Fruit fly (Drosophila melanogaster) whole organism, embryonic: ENCODE results near the gene mRpL20.

Experiments used
- ATbp ChIP-seq: fragments of 200-800 bp; sonication (Bioruptor generic); optimal IDR thresholded peaks from 2 replicates; lab custom pipeline; 2017; ENCODE audit warnings: missing biosample characterization, mild to moderate bottlenecking, missing genetic modification characterization, missing genetic modification reagents
- Awh ChIP-seq: fragments of 200-800 bp; sonication (Bioruptor generic); IDR thresholded peaks from 2 replicates; pipeline ENCODE4, ENCODE4 v1.3.6; 2022; ENCODE audit warnings: missing biosample characterization, missing genetic modification characterization
- BEAF-32 ChIP-seq: fragments of 200-800 bp; sonication (Bioruptor generic); optimal IDR thresholded peaks from 3 replicates; lab custom pipeline; 2017; ENCODE audit warnings: missing biosample characterization, missing genetic modification characterization, mild to moderate bottlenecking, moderate library complexity, missing genetic modification reagents
- Bdp1 ChIP-seq: fragments of 200-800 bp; sonication (Bioruptor generic); optimal IDR thresholded peaks from 3 replicates; lab custom pipeline; 2016; ENCODE audit warnings: missing biosample characterization, missing genetic modification characterization
- CG10462 ChIP-seq: fragments of 200-800 bp; sonication (Bioruptor generic); optimal IDR thresholded peaks from 2 replicates; lab custom pipeline; 2016; ENCODE audit warnings: missing biosample characterization, missing genetic modification characterization
- CG11085 ChIP-seq: fragments of 200-800 bp; sonication (Bioruptor generic); IDR thresholded peaks from 2 replicates; pipeline ENCODE4 v1.3.6; 2022; ENCODE audit warnings: missing biosample characterization, missing genetic modification characterization
- CG11398 ChIP-seq: fragments of 200-800 bp; sonication (Bioruptor generic); optimal IDR thresholded peaks from 2 replicates; lab custom pipeline; 2016; ENCODE audit warnings: missing biosample characterization, missing genetic modification characterization
- CG1233 ChIP-seq: fragments of 200-800 bp; sonication (Bioruptor generic); optimal IDR thresholded peaks from 4 replicates; lab custom pipeline; 2018; ENCODE audit warnings: missing biosample characterization, mild to moderate bottlenecking, missing genetic modification characterization
- CG13296 ChIP-seq: fragments of 200-800 bp; sonication (Bioruptor generic); optimal IDR thresholded peaks from 3 replicates; lab custom pipeline; 2018; ENCODE audit warnings: missing biosample characterization, mild to moderate bottlenecking, missing genetic modification characterization
- CG3838 ChIP-seq: fragments of 200-800 bp; sonication (Bioruptor generic); optimal IDR thresholded peaks from 3 replicates; lab custom pipeline; 2016; ENCODE audit warnings: missing biosample characterization, missing genetic modification characterization
- CG4854 ChIP-seq: fragments of 200-800 bp; sonication (Bioruptor generic); optimal IDR thresholded peaks from 2 replicates; lab custom pipeline; 2016; ENCODE audit warnings: missing biosample characterization, missing genetic modification characterization, inconsistent platforms
- CG6175 ChIP-seq: fragments of 200-800 bp; sonication (Bioruptor generic); IDR thresholded peaks from 3 replicates; pipeline ENCODE4 v1.3.6; 2022; ENCODE audit warnings: missing biosample characterization, missing genetic modification characterization
- CG6254 ChIP-seq: fragments of 200-800 bp; sonication (Bioruptor generic); optimal IDR thresholded peaks from 3 replicates; lab custom pipeline; 2017; ENCODE audit warnings: mild to moderate bottlenecking, missing biosample characterization, missing genetic modification reagents, missing genetic modification characterization
- CG6854 ChIP-seq: fragments of 200-800 bp; sonication (Bioruptor generic); optimal IDR thresholded peaks from 3 replicates; lab custom pipeline; 2017; ENCODE audit warnings: missing biosample characterization, mild to moderate bottlenecking, missing genetic modification characterization
- CG7839 ChIP-seq: fragments of 200-800 bp; sonication (Bioruptor generic); optimal IDR thresholded peaks from 3 replicates; lab custom pipeline; 2018; ENCODE audit warnings: missing biosample characterization, mild to moderate bottlenecking, missing genetic modification characterization, moderate library complexity
- CG9876 ChIP-seq: fragments of 200-800 bp; sonication (Bioruptor generic); optimal IDR thresholded peaks from 2 replicates; lab custom pipeline; 2016; ENCODE audit warnings: missing biosample characterization, missing genetic modification characterization
- Chrac-16 ChIP-seq: fragments of 200-800 bp; sonication (Bioruptor generic); optimal IDR thresholded peaks from 3 replicates; lab custom pipeline; 2016; ENCODE audit warnings: missing biosample characterization, missing genetic modification characterization
- Dad ChIP-seq: fragments of 200-800 bp; sonication (Bioruptor generic); optimal IDR thresholded peaks from 3 replicates; lab custom pipeline; 2016; ENCODE audit warnings: missing biosample characterization, missing genetic modification characterization
- Dbx ChIP-seq: fragments of 200-800 bp; sonication (Bioruptor generic); IDR thresholded peaks from 3 replicates; pipeline ENCODE4 v1.3.6; 2022; ENCODE audit warnings: missing biosample characterization, missing genetic modification characterization
- Dip3 ChIP-seq: fragments of 200-800 bp; sonication (Bioruptor generic); optimal IDR thresholded peaks from 3 replicates; lab custom pipeline; 2016; ENCODE audit warnings: missing biosample characterization, missing genetic modification characterization
- HmgD ChIP-seq: fragments of 200-800 bp; sonication (Bioruptor generic); optimal IDR thresholded peaks from 3 replicates; lab custom pipeline; 2016; ENCODE audit warnings: missing biosample characterization, missing genetic modification characterization
- MTF-1 ChIP-seq: fragments of 200-800 bp; sonication (Bioruptor generic); optimal IDR thresholded peaks from 2 replicates; lab custom pipeline; 2018; ENCODE audit warnings: missing biosample characterization, mild to moderate bottlenecking, missing genetic modification characterization, borderline replicate concordance
- Optix ChIP-seq: fragments of 200-800 bp; sonication (Bioruptor generic); IDR thresholded peaks from 3 replicates; pipeline ENCODE4 v1.3.6; 2022; ENCODE audit warnings: missing biosample characterization, missing genetic modification characterization
- Ravus ChIP-seq: fragments of 200-800 bp; sonication (Bioruptor generic); IDR thresholded peaks from 2 replicates; pipeline ENCODE4 v1.3.6; 2022; ENCODE audit warnings: missing biosample characterization, missing genetic modification characterization
- Six4 ChIP-seq: fragments of 200-800 bp; sonication (Bioruptor generic); optimal IDR thresholded peaks from 2 replicates; lab custom pipeline; 2016; ENCODE audit warnings: missing biosample characterization, missing genetic modification characterization
- YL-1 ChIP-seq: fragments of 200-800 bp; sonication (Bioruptor generic); optimal IDR thresholded peaks from 3 replicates; lab custom pipeline; 2017; ENCODE audit warnings: missing biosample characterization, mild to moderate bottlenecking, missing genetic modification characterization
- ap ChIP-seq: fragments of 200-800 bp; sonication (Bioruptor generic); IDR thresholded peaks from 2 replicates; pipeline ENCODE4 v1.3.6; 2022; ENCODE audit warnings: missing biosample characterization, missing genetic modification characterization
- bab2 ChIP-seq: fragments of 200-800 bp; sonication (Bioruptor generic); optimal IDR thresholded peaks from 2 replicates; lab custom pipeline; 2016; ENCODE audit warnings: missing biosample characterization, missing genetic modification characterization
- br ChIP-seq: fragments of >200 bp; optimal IDR thresholded peaks from 2 replicates; lab custom pipeline; 2017
- caup ChIP-seq: fragments of 200-800 bp; sonication (Bioruptor generic); optimal IDR thresholded peaks from 3 replicates; lab custom pipeline; 2017; ENCODE audit warnings: missing biosample characterization, mild to moderate bottlenecking, missing genetic modification characterization, moderate library complexity; ENCODE audit not compliant: severe bottlenecking
- corto ChIP-seq: fragments of 200-800 bp; sonication (Bioruptor generic); optimal IDR thresholded peaks from 2 replicates; lab custom pipeline; 2016; ENCODE audit warnings: missing biosample characterization, mild to moderate bottlenecking, missing genetic modification characterization, moderate library complexity
- cwo ChIP-seq: fragments of 200-800 bp; sonication (Bioruptor generic); optimal IDR thresholded peaks from 3 replicates; lab custom pipeline; 2017; ENCODE audit warnings: missing biosample characterization, missing genetic modification characterization, mild to moderate bottlenecking, moderate library complexity, missing genetic modification reagents
- danr ChIP-seq: fragments of 200-800 bp; sonication (Bioruptor generic); IDR thresholded peaks from 2 replicates; pipeline ENCODE4 v1.3.6; 2022; ENCODE audit warnings: missing biosample characterization, missing genetic modification characterization
- dmrt11E ChIP-seq: fragments of 200-800 bp; sonication (Bioruptor generic); optimal IDR thresholded peaks from 3 replicates; lab custom pipeline; 2018; ENCODE audit warnings: missing biosample characterization, mild to moderate bottlenecking, missing genetic modification characterization, moderate library complexity
- dpn ChIP-seq, 2 experiments: fragments of 200-800 bp; sonication (Bioruptor generic); optimal IDR thresholded peaks; 3 replicates each; lab custom pipeline; 2016; ENCODE audit warnings: missing biosample characterization in 2 of 2, missing genetic modification characterization in 2 of 2
- gsb-n ChIP-seq: fragments of 200-800 bp; sonication (Bioruptor generic); optimal IDR thresholded peaks from 3 replicates; lab custom pipeline; 2018; ENCODE audit warnings: missing biosample characterization, mild to moderate bottlenecking, missing genetic modification characterization
- knrl ChIP-seq: fragments of 200-800 bp; sonication (Bioruptor generic); IDR thresholded peaks from 3 replicates; pipeline ENCODE4 v1.3.6; 2022; ENCODE audit warnings: missing biosample characterization, missing genetic modification characterization; ENCODE audit not compliant: partially characterized antibody
- lola ChIP-seq, 3 experiments: fragments of >200 bp in 2 of 3; fragments of 200-800 bp in 1 of 3; sonication (Bioruptor generic) in 1 of 3; optimal IDR thresholded peaks; 2 replicates each; lab custom pipeline; 2017 to 2019; ENCODE audit warnings: missing biosample characterization in 3 of 3, missing genetic modification characterization in 3 of 3, mild to moderate bottlenecking in 1 of 3, moderate library complexity in 1 of 3
- odd ChIP-seq: fragments of 200-800 bp; sonication (Bioruptor generic); optimal IDR thresholded peaks from 2 replicates; lab custom pipeline; 2017; ENCODE audit warnings: missing biosample characterization, mild to moderate bottlenecking, missing genetic modification characterization
- pan ChIP-seq, 4 experiments: fragments of >200 bp in 3 of 4; fragments of 200-800 bp in 1 of 4; sonication (Bioruptor generic) in 1 of 4; optimal IDR thresholded peaks in 3 of 4; IDR thresholded peaks in 1 of 4; 2 replicates each; pipeline versions ENCODE4 v1.3.6 to Lab custom; 2017 to 2022; ENCODE audit warnings: missing biosample characterization in 2 of 4, missing genetic modification characterization in 2 of 4, mixed read lengths in 1 of 4
- ro ChIP-seq: fragments of 200-800 bp; sonication (Bioruptor generic); IDR thresholded peaks from 2 replicates; pipeline ENCODE4 v1.3.6; 2022; ENCODE audit warnings: missing biosample characterization, missing genetic modification characterization
- salm ChIP-seq: fragments of 200-800 bp; sonication (Bioruptor generic); optimal IDR thresholded peaks from 2 replicates; lab custom pipeline; 2018; ENCODE audit warnings: missing biosample characterization, mild to moderate bottlenecking, missing genetic modification characterization
- seq ChIP-seq: fragments of 200-800 bp; sonication (Bioruptor generic); IDR thresholded peaks from 2 replicates; pipeline ENCODE4 v1.3.6; 2022; ENCODE audit warnings: missing biosample characterization, missing genetic modification characterization
- sima ChIP-seq: fragments of 200-800 bp; sonication (Bioruptor generic); optimal IDR thresholded peaks from 2 replicates; lab custom pipeline; 2016; ENCODE audit warnings: missing biosample characterization, missing genetic modification characterization
- sug ChIP-seq: fragments of 200-800 bp; optimal IDR thresholded peaks from 2 replicates; lab custom pipeline; 2019; ENCODE audit warnings: missing biosample characterization, mild to moderate bottlenecking, missing genetic modification characterization, moderate library complexity
- zfh1 ChIP-seq: fragments of 200-800 bp; sonication (Bioruptor generic); IDR thresholded peaks from 3 replicates; pipeline ENCODE4 v1.3.6; 2022; ENCODE audit warnings: missing biosample characterization, missing genetic modification characterization

mRpL20 gene

DNA sequence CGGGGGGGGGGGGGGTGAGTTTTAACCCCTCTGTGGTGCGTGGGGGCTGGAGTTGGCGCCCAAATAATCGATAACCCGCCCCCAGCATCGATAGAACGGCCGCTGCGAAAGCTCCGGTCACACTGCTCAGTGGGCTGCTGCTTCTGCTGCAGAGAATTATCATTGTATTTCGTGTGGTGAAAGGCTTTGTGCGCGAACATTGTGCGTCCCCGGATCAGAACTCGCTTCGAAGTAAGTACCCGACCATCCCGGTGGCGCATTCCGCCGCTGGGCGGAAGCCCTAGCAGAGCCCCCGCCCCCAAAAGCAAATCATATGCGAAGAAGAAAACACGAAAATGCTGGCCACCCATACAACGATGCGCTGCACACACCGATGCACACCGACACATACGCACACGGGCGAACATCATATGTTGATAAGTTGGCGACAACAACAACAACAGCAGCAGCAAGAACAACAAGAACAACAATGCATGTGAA is 26.7 kb upstream of the mRpL20 start, which contains the start of gene Syx13 (continued):
- no peak for TF ChIP-seq CG11085 (GFP tag; lab: Robert Waterston, UW)

DNA sequence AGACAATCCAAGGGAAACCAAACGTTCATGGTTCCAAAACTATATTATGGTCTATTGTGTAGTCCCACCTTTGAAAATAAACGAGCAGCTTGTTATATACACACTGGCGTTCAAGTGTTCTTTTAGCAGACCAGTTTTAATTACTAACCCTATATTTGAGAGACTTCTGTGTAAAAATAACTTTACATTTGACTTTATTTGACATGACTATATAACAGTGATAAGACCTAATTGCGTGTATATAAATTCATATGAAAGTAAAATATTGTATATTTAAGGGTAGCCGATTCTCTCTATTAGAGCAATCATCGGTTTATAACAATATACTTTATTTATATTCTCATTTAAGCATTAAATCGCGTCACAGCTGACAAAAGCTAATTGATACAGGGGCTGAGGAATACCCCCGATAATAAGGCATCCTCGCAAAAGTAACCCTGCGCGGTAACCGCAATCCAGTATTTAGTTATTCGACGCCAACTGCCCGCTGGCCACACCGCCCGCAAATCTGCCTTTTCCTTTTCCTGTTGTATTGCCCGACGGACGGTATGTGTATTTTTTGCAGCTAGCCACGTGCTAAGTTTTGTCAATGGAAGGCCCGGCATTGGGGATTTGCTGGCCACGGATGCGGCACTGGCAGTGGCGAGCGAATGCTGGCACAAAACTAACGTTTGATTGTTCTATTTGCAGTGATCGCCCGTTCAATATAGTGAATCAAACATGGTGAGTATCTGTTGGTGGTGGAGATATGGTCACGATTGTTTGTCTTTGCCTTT is 23.8 kb upstream of the mRpL20 start, which contains the start of gene RpS4:
TSS of gene RpS4 (plus strand) at position 465 of the 776 bp plus-strand sequence.
- TF ChIP-seq lola (GFP tag; optimal IDR thresholded peaks at IDR 0.05; lab: Kevin White, UChicago) (peak in 1 of 3 experiments; percentile 40), bab2 (GFP tag; lab: Kevin White, UChicago) (peak; percentile 63), sima (GFP tag; lab: Kevin White, UChicago) (peak; percentile 80), gsb-n (peak; percentile 84), CG7839 (tag; lab: Kevin White, UChicago) (peak; percentile 80), CG1233 (peak; percentile 95), CG3838 (GFP tag; lab: Kevin White, UChicago) (peak; percentile 30), CG6175 (GFP tag; lab: Robert Waterston, UW) (peak; percentile 77), CG11398 (GFP tag; lab: Kevin White, UChicago) (peak; percentile 82), dmrt11E (tag; lab: Kevin White, UChicago) (peak; percentile 78), CG9876 (peak; percentile 88), MTF-1 (GFP tag; lab: Kevin White, UChicago) (peak; percentile 98), br (lab: Kevin White, UChicago) (no peak), CG10462 (peak; percentile 31), caup (GFP tag; lab: Kevin White, UChicago) (peak; percentile 98), corto (no peak), knrl (peak; percentile 46; the same call in 1 of the 3 replicates), pan (optimal IDR thresholded peaks at IDR 0.05; lab: Kevin White, UChicago) (no peak), pan (GFP tag; optimal IDR thresholded peaks at IDR 0.05 in 1 of 2, IDR thresholded peaks at IDR 0.05 in 1 of 2) (peak in 1 of 2 experiments; percentile 85), ATbp (GFP tag; lab: Kevin White, UChicago) (peak; percentile 94), Chrac-16 (GFP tag; lab: Kevin White, UChicago) (peak; percentile 46), CG13296 (GFP tag; lab: Kevin White, UChicago) (peak; percentile 96), Ravus (GFP tag; lab: Robert Waterston, UW) (peak; percentile 1; the same call in 1 of the 2 replicates), BEAF-32 (GFP tag; lab: Kevin White, UChicago) (peak; percentile 53), Awh (GFP tag; lab: Robert Waterston, UW) (peak; percentile 92), Bdp1 (GFP tag; lab: Kevin White, UChicago) (peak; percentile 81), odd (peak; percentile 98), HmgD (peak; percentile 70), sug (peak; percentile 83), zfh1 (peak; percentile 92), CG6254 (peak; percentile 88), YL-1 (GFP tag; lab: Kevin White, UChicago) (peak; percentile 99), CG4854 (peak; percentile 81), cwo (GFP tag; lab: Kevin White, UChicago) (peak; percentile 79), salm (tag; lab: Kevin White, UChicago) (peak; percentile 88), ap (GFP tag; lab: Robert Waterston, UW) (peak; percentile 69), Dad (GFP tag; lab: Kevin White, UChicago) (peak; percentile 79), seq (GFP tag; lab: Robert Waterston, UW) (peak; percentile 81), danr (GFP tag; lab: Robert Waterston, UW) (peak; percentile 42; the same call in 1 of the 2 replicates), dpn (GFP tag; optimal IDR thresholded peaks at IDR 0.05; lab: Kevin White, UChicago) (peak; percentile 53 to 85), Dip3 (GFP tag; lab: Kevin White, UChicago) (peak; percentile 75), Dbx (peak; percentile 91), Six4 (GFP tag; lab: Kevin White, UChicago) (peak; percentile 66), Optix (GFP tag; lab: Robert Waterston, UW) (peak; percentile 75), CG6854 (GFP tag; lab: Kevin White, UChicago) (peak; percentile 94), ro (GFP tag; lab: Robert Waterston, UW) (peak; percentile 6; the same call in 1 of the 2 replicates)
